Fruit fly (Drosophila melanogaster): ENCODE data around the gene Dpm1.
A peak's percentile ranks its signal among the peaks of the same experiment; 100 is the strongest.

Dpm1 gene

dm6 chr2L:19549412-19549811 is 23.2 kb upstream of the Dpm1 start:
- TF ChIP-seq Sox15 (GFP tag; optimal IDR thresholded peaks at IDR 0.05), result no peak
- no peak for TF ChIP-seq Hr4 (GFP tag; optimal IDR thresholded peaks at IDR 0.05)
- TF ChIP-seq Sox102F (GFP tag; optimal IDR thresholded peaks at IDR 0.05), result peak; percentile 48
- no peak for TF ChIP-seq CG11762 (GFP tag; optimal IDR thresholded peaks at IDR 0.05; ENCODE audit: insufficient read depth)
- no peak for TF ChIP-seq Ets21C (GFP tag; optimal IDR thresholded peaks at IDR 0.05)
- peak; percentile 32 for TF ChIP-seq Blimp-1 (GFP tag; optimal IDR thresholded peaks at IDR 0.05)
- no peak for TF ChIP-seq CG6276 (GFP tag; optimal IDR thresholded peaks at IDR 0.05)
- TF ChIP-seq CG1621 (tag; optimal IDR thresholded peaks at IDR 0.05), result peak; percentile 69
- no peak for TF ChIP-seq Sox14 (GFP tag; optimal IDR thresholded peaks at IDR 0.05)
- peak; percentile 74 for TF ChIP-seq CG6854 (GFP tag; optimal IDR thresholded peaks at IDR 0.05)
- peak; percentile 20 for TF ChIP-seq esn (GFP tag; optimal IDR thresholded peaks at IDR 0.05)
- TF ChIP-seq CG3032 (tag; optimal IDR thresholded peaks at IDR 0.05), result no peak
- TF ChIP-seq CG7368 (GFP tag; optimal IDR thresholded peaks at IDR 0.05), result no peak
- TF ChIP-seq CG15336 (GFP tag; IDR thresholded peaks at IDR 0.05), result no peak
- peak; percentile 50 for TF ChIP-seq Lpt (GFP tag; optimal IDR thresholded peaks at IDR 0.05)
- TF ChIP-seq dsx (GFP tag; optimal IDR thresholded peaks at IDR 0.05; ENCODE audit: poor library complexity, severe bottlenecking), result no peak
- no peak for TF ChIP-seq lz (GFP tag; optimal IDR thresholded peaks at IDR 0.05)
- no peak for TF ChIP-seq CG10669 (GFP tag; optimal IDR thresholded peaks at IDR 0.05)
- TF ChIP-seq CG4318 (GFP tag; optimal IDR thresholded peaks at IDR 0.05), result no peak
- peak; percentile 40 for TF ChIP-seq Smox (GFP tag; optimal IDR thresholded peaks at IDR 0.05)
- TF ChIP-seq Met (GFP tag; optimal IDR thresholded peaks at IDR 0.05), result no peak
- TF ChIP-seq acj6 (GFP tag; optimal IDR thresholded peaks at IDR 0.05), result no peak
- no peak for TF ChIP-seq fd59A (GFP tag; optimal IDR thresholded peaks at IDR 0.05)
- no peak for TF ChIP-seq CG16779 (tag; optimal IDR thresholded peaks at IDR 0.05)
- no peak for TF ChIP-seq CG10631 (GFP tag; optimal IDR thresholded peaks at IDR 0.05)
- TF ChIP-seq ss (GFP tag; optimal IDR thresholded peaks at IDR 0.05), result no peak
- no peak for TF ChIP-seq pdm3 (GFP tag; optimal IDR thresholded peaks at IDR 0.05)
- TF ChIP-seq achi (GFP tag; optimal IDR thresholded peaks at IDR 0.05), result peak; percentile 37
- TF ChIP-seq CG8119 (GFP tag; IDR thresholded peaks at IDR 0.05), result peak; percentile 60; the same call in 2 of the 3 replicates
- TF ChIP-seq fd85E (GFP tag; optimal IDR thresholded peaks at IDR 0.05), result no peak
- no peak for TF ChIP-seq CG34406 (GFP tag; optimal IDR thresholded peaks at IDR 0.05)
- TF ChIP-seq Hr39 (GFP tag; optimal IDR thresholded peaks at IDR 0.05), result no peak
- no peak; the same call in 2 of the 3 replicates for TF ChIP-seq eg (GFP tag; IDR thresholded peaks at IDR 0.05)
- peak; percentile 70 for TF ChIP-seq CG6808 (GFP tag; optimal IDR thresholded peaks at IDR 0.05)
- no peak for TF ChIP-seq CG8632 (GFP tag; optimal IDR thresholded peaks at IDR 0.05)
- TF ChIP-seq cyc (GFP tag; optimal IDR thresholded peaks at IDR 0.05), result no peak
- no peak for TF ChIP-seq Ets96B (tag; optimal IDR thresholded peaks at IDR 0.05)
- no peak for TF ChIP-seq spab (GFP tag; optimal IDR thresholded peaks at IDR 0.05)
- TF ChIP-seq CG11902 (GFP tag; optimal IDR thresholded peaks at IDR 0.05), result no peak
- no peak for TF ChIP-seq salr (GFP tag; optimal IDR thresholded peaks at IDR 0.05)
- no peak for TF ChIP-seq CG32006 (GFP tag; optimal IDR thresholded peaks at IDR 0.05)
- no peak for TF ChIP-seq net (GFP tag; optimal IDR thresholded peaks at IDR 0.05)
- TF ChIP-seq fkh (GFP tag; optimal IDR thresholded peaks at IDR 0.05), result peak; percentile 93
- no peak for TF ChIP-seq CG8319 (GFP tag; optimal IDR thresholded peaks at IDR 0.05)
- peak; percentile 12 for TF ChIP-seq CG6792 (GFP tag; optimal IDR thresholded peaks at IDR 0.05)
- peak; percentile 68 for TF ChIP-seq Eip75B (GFP tag; optimal IDR thresholded peaks at IDR 0.05)
- peak; percentile 29 for TF ChIP-seq CG9139 (GFP tag; optimal IDR thresholded peaks at IDR 0.05)
- peak; percentile 91 for TF ChIP-seq svp (GFP tag)
- TF ChIP-seq CG11294 (GFP tag; IDR thresholded peaks at IDR 0.05), result no peak
- TF ChIP-seq vri (GFP tag; optimal IDR thresholded peaks at IDR 0.05), result peak; percentile 71
- no peak for TF ChIP-seq topi (GFP tag; optimal IDR thresholded peaks at IDR 0.05)
- TF ChIP-seq CG3919 (GFP tag; optimal IDR thresholded peaks at IDR 0.05), result no peak
- peak; percentile 71 for TF ChIP-seq Eip78C (GFP tag)

All from whole organism, prepupa.